Worm (Caenorhabditis elegans): Measurements from ENCODE around the gene algn-11.
A peak's percentile ranks its signal among the peaks of the same experiment; 100 is the strongest.

algn-11 gene

DNA sequence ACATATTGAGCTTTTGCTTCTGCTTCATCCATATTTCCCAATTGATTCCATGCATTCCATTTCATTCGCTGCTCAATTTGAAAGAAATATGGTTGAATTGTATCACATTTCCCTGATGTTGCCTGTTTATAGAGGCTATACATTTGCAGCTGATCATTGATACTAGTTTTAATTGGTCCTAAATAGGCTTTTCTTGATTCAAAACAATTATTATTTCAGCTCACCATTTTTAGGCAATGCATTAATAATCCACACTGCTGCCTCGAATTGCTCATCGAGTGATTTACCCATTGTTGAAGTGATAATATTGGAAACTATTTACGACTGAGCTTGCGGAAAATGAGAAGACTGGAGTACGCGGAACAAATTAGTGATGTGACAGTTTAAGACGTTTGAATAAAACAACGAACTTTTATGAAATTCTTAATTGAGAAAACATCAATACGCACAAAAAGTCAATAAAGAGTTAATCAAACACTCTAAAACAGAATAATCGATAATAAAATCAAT lies 18.3 kb upstream of the algn-11 start, which contains the start of gene acbp-4:
Gene acbp-4, minus strand, starts transcription at position 510 of the 510 bp plus-strand sequence.
- peak; percentile 38 for TF ChIP-seq ceh-28 (tag; optimal IDR thresholded peaks at IDR 0.05)
- TF ChIP-seq nhr-25 (tag; optimal IDR thresholded peaks at IDR 0.05; ENCODE audit: borderline replicate concordance, insufficient read depth) = no peak
- no peak for TF ChIP-seq jun-1 (tag; optimal IDR thresholded peaks at IDR 0.05)
- no peak for TF ChIP-seq snpc-1.2 (GFP tag; IDR thresholded peaks at IDR 0.05)
- no peak for TF ChIP-seq mdl-1 (tag; optimal IDR thresholded peaks at IDR 0.05)
- peak in 1 of 2 experiments; percentile 60 for TF ChIP-seq unc-62 (GFP tag; optimal IDR thresholded peaks at IDR 0.05 in 1 of 2)
- TF ChIP-seq unc-62 (tag; optimal IDR thresholded peaks at IDR 0.05) = no peak
- TF ChIP-seq nhr-10 (tag; optimal IDR thresholded peaks at IDR 0.05) = no peak
- TF ChIP-seq aha-1 (tag) = no peak

DNA sequence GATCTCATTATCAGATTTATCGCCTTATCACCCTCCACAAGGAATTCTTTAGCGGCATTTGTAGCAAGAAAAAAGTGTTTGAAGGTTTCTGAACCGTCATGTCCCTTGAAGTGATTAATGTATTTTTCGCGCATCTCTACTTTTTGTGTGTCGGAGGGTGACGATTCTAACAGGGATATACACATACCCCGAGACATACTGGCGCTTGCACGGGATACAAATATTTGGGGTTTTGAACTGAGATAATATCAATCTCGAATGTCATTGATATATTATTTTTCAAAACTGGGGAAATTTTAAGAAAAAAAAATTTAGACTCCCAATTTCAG lies 15.3 kb upstream of the algn-11 start:
- peak; percentile 24 for TF ChIP-seq aha-1 (tag)
- TF ChIP-seq dmd-6 (GFP tag; IDR thresholded peaks at IDR 0.05) = no peak
- peak; percentile 31 for TF ChIP-seq hlh-11 (tag; optimal IDR thresholded peaks at IDR 0.05)
- TF ChIP-seq nhr-28 (tag; optimal IDR thresholded peaks at IDR 0.05) = peak; percentile 72
- peak; percentile 57 for TF ChIP-seq hlh-30 (tag; optimal IDR thresholded peaks at IDR 0.05; ENCODE audit: insufficient read depth)
- TF ChIP-seq unc-62 (GFP tag; optimal IDR thresholded peaks at IDR 0.05 in 1 of 2) = peak in 1 of 2 experiments; percentile 43
- TF ChIP-seq unc-62 (tag; optimal IDR thresholded peaks at IDR 0.05) = no peak

DNA sequence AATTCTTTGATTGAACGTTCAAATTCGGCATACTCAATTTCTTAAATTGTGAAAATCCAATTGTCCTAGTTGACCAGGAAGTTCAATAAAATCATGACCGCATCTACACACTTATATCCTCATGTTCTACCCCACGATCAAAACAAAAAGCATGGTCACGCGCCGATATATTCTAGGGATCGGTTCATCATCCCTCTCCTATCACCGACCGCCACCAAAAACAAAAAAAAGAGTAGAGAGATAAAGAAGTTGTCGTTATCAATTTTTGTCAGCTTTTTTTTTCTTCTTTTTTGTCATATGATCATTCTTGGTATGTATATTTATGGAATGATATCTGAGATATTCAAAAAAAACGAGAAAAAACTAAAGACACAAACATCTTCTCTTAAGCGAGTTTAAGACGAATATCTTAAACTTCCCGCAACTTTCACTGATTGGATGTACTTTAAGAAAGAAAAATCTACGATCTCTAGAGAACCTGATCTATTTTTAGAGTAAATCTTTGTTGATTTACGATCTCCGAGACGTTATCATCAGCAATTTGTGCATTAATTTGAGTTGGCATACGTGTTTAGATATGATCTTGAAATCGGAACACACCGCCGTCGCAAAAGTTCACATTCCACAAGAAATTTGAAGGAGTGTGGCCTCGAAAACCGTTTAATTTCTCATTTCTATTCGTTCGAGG lies 14.7 kb upstream of the algn-11 start:
- TF ChIP-seq ZK546.5 (tag; optimal IDR thresholded peaks at IDR 0.05) (no peak), unc-62 (GFP tag; optimal IDR thresholded peaks at IDR 0.05 in 1 of 2) (peak in 1 of 2 experiments; percentile 90), unc-62 (tag; optimal IDR thresholded peaks at IDR 0.05) (no peak), mxl-3 (GFP tag; optimal IDR thresholded peaks at IDR 0.05) (peak; percentile 48), mes-2 (tag; optimal IDR thresholded peaks at IDR 0.05; ENCODE audit: poor library complexity, severe bottlenecking) (no peak), hlh-11 (tag; optimal IDR thresholded peaks at IDR 0.05) (peak; percentile 85), dve-1 (tag; optimal IDR thresholded peaks at IDR 0.05; ENCODE audit: insufficient read depth) (peak; percentile 44), lin-29 (GFP tag; IDR thresholded peaks at IDR 0.05) (0 out of 2 replicates have a peak, but pooled peaks have one; percentile 35), hlh-30 (tag; optimal IDR thresholded peaks at IDR 0.05; ENCODE audit: insufficient read depth) (peak; percentile 77), nhr-48 (tag; optimal IDR thresholded peaks at IDR 0.05) (peak; percentile 84), nhr-28 (tag; optimal IDR thresholded peaks at IDR 0.05) (peak; percentile 80), unc-130 (GFP tag; optimal IDR thresholded peaks at IDR 0.05) (no peak), sdz-12 (GFP tag; optimal IDR thresholded peaks at IDR 0.05) (no peak), dpl-1 (GFP tag; optimal IDR thresholded peaks at IDR 0.05) (peak; percentile 17), lsy-2 (tag; optimal IDR thresholded peaks at IDR 0.05) (peak in 1 of 2 experiments; percentile 16), cey-2 (tag; optimal IDR thresholded peaks at IDR 0.05; ENCODE audit: borderline replicate concordance, insufficient read depth) (peak; percentile 67), dmd-6 (GFP tag; IDR thresholded peaks at IDR 0.05) (peak; percentile 30; the same call in 1 of the 2 replicates)

DNA sequence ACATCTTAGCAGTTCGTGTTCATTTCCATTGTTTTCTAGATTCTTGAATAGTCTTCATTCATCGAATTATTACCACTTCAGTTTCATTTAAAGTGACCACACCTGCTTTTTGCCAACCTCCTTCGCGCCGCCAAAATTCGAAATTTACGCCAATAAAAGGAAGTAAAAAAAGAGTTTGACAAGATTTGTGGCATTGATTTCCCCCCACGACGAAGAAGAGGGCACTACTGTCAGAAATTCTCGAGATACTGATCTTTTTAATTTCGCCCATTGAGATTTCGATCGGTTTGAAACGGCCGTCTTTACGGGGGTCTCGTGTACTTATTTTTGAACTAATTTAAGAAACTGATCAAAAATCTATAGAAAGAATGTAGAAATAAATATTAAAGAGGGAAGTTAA lies 11.3 kb upstream of the algn-11 start:
- no peak for TF ChIP-seq cey-2 (tag; optimal IDR thresholded peaks at IDR 0.05; ENCODE audit: borderline replicate concordance, insufficient read depth)
- no peak for TF ChIP-seq ama-1 (optimal IDR thresholded peaks at IDR 0.05)
- no peak for TF ChIP-seq ztf-11 (tag; optimal IDR thresholded peaks at IDR 0.05)

DNA sequence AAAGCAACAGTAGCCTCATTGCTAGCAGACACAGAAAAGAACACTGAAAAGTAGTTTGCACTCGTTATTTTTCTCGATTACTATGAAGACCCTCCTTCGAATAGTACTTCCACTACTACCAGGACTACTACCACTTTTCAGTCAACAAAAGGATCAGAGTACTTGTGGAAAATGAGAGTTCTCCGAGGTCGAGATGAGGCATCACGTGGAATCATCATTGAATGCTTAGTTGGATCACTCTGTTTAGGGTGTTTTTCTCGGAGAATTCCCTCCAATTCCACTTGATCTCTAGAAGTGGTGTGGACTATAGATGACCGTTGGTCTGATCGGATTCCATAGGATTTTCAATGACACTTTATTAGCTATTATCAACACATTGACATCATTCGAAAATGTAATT lies 10.4 kb upstream of the algn-11 start:
- peak; percentile 32 for TF ChIP-seq hlh-30 (tag; optimal IDR thresholded peaks at IDR 0.05; ENCODE audit: insufficient read depth)
- TF ChIP-seq nhr-28 (tag; optimal IDR thresholded peaks at IDR 0.05) = peak; percentile 36
- no peak for TF ChIP-seq set-16 (GFP tag; IDR thresholded peaks at IDR 0.05)
- TF ChIP-seq hlh-11 (tag; optimal IDR thresholded peaks at IDR 0.05) = no peak
- no peak for TF ChIP-seq gei-8 (GFP tag; optimal IDR thresholded peaks at IDR 0.05)
- TF ChIP-seq unc-130 (GFP tag; optimal IDR thresholded peaks at IDR 0.05) = no peak
- TF ChIP-seq lin-39 (tag; optimal IDR thresholded peaks at IDR 0.05) = no peak
- no peak for TF ChIP-seq saeg-2 (GFP tag; IDR thresholded peaks at IDR 0.05)

All from whole organism, L4 larva.